Worm (Caenorhabditis elegans) whole organism, L1 larva: Measurements from ENCODE around the gene Y50D4B.4.

Experiments
- alr-1 ChIP-seq: fragments of 200-800 bp; sonication (Bioruptor generic); optimal IDR thresholded peaks from 2 replicates; lab custom pipeline; 2018; ENCODE audit warnings: borderline replicate concordance, mild to moderate bottlenecking, missing genetic modification characterization, missing compliant biosample characterization
- aly-2 ChIP-seq: fragments of 150-350 bp; optimal IDR thresholded peaks from 2 replicates; lab custom pipeline; 2014; ENCODE audit warnings: missing biosample characterization, missing genetic modification characterization
- ces-1 ChIP-seq: fragments of 150-350 bp; optimal IDR thresholded peaks from 2 replicates; lab custom pipeline; 2014; ENCODE audit warnings: missing biosample characterization, missing genetic modification reagents, missing genetic modification characterization
- efl-1 ChIP-seq, 4 experiments: fragments of 150-350 bp; optimal IDR thresholded peaks in 3 of 4; peaks in 1 of 4; 1 replicate in 1 of 4; 2 replicates in 3 of 4; lab custom pipeline; 2014; ENCODE audit warnings: missing biosample characterization in 2 of 4, missing genetic modification characterization in 2 of 4, missing genetic modification reagents in 2 of 4
- elt-3 ChIP-seq, 6 experiments: fragments of 150-350 bp in 1 of 6; sonication (generic microtip); optimal IDR thresholded peaks; 2 replicates each; lab custom pipeline; 2017 to 2018; ENCODE audit warnings: missing biosample characterization in 6 of 6, missing genetic modification characterization in 6 of 6, inconsistent platforms in 1 of 6
- lin-15B ChIP-seq: fragments of 150-350 bp; sonication (generic microtip); optimal IDR thresholded peaks from 3 replicates; lab custom pipeline; 2014; ENCODE audit warnings: missing biosample characterization, missing genetic modification characterization
- nhr-28 ChIP-seq: fragments of 150-350 bp; optimal IDR thresholded peaks from 2 replicates; lab custom pipeline; 2014; ENCODE audit warnings: missing biosample characterization, missing genetic modification characterization
- nhr-76 ChIP-seq: sonication (generic microtip); optimal IDR thresholded peaks from 2 replicates; lab custom pipeline; 2017; ENCODE audit warnings: missing biosample characterization, missing genetic modification characterization
- skn-1 ChIP-seq: fragments of 150-350 bp; optimal IDR thresholded peaks from 2 replicates; lab custom pipeline; 2014; ENCODE audit warnings: missing biosample characterization, missing genetic modification characterization
- unc-62 ChIP-seq: fragments of 150-350 bp; optimal IDR thresholded peaks from 2 replicates; lab custom pipeline; 2014; ENCODE audit warnings: missing biosample characterization, missing genetic modification reagents, missing genetic modification characterization
- ztf-11 ChIP-seq, 2 experiments: sonication (generic microtip); optimal IDR thresholded peaks; 2 replicates each; lab custom pipeline; 2016 to 2017; ENCODE audit warnings: missing genetic modification characterization in 2 of 2, missing biosample characterization in 1 of 2, missing compliant biosample characterization in 1 of 2

DNA sequence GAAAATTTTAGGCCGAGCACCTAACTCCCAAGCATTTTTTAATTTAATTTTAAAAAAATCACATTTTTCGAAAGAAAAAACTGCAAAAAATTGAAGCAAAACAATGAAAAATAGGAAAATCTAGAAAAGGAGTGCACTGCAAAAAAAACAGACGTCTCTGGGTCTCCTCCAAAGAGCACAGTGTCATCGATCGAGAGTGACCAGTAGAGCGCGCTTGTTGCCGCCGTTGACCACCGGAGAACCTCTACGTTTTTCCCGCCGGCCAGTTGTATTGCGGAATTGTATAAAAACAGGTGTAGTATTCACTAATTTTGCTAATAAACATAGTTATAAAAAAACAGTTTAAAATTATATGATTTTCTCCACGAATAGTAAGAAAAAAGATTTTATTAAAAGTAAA is 43.1 kb upstream of the Y50D4B.4 start:
- TF ChIP-seq lin-15B = no peak
- TF ChIP-seq nhr-76 (tag; lab: Kevin White, UChicago) = no peak
- no peak for TF ChIP-seq ces-1
- TF ChIP-seq nhr-28 (tag; lab: Kevin White, UChicago) = no peak
- no peak for TF ChIP-seq elt-3 (tag; optimal IDR thresholded peaks at IDR 0.05; lab: Kevin White, UChicago)
- TF ChIP-seq efl-1 (optimal IDR thresholded peaks at IDR 0.05; lab: Kevin White, UChicago) = peak; percentile 21 to 36
- no peak for TF ChIP-seq efl-1 (GFP tag; optimal IDR thresholded peaks at IDR 0.05 in 1 of 2; lab: Kevin White, UChicago)
- no peak for TF ChIP-seq unc-62 (GFP tag; lab: Kevin White, UChicago)
- no peak for TF ChIP-seq alr-1 (tag; lab: Kevin White, UChicago)
- no peak for TF ChIP-seq aly-2
- TF ChIP-seq skn-1 (tag; lab: Kevin White, UChicago) = no peak
- no peak for TF ChIP-seq ztf-11 (tag; optimal IDR thresholded peaks at IDR 0.05; lab: Kevin White, UChicago)
